Fruit fly (Drosophila melanogaster) whole organism, wandering third instar larva: ENCODE data around the gene Syn1.

Source experiments
- Abd-B ChIP-seq: fragments of >200 bp; optimal IDR thresholded peaks from 2 replicates; lab custom pipeline; 2017; ENCODE audit warnings: missing biosample characterization, missing genetic modification characterization
- CG32264 ChIP-seq: fragments of 200-800 bp; sonication (Bioruptor generic); optimal IDR thresholded peaks from 2 replicates; lab custom pipeline; 2016; ENCODE audit warnings: missing biosample characterization, missing genetic modification characterization
- CG9705 ChIP-seq: fragments of 200-800 bp; sonication (Bioruptor generic); optimal IDR thresholded peaks from 2 replicates; lab custom pipeline; 2018; ENCODE audit warnings: missing biosample characterization, mild to moderate bottlenecking, missing genetic modification characterization
- CrebA ChIP-seq: fragments of 200-800 bp; sonication (Bioruptor generic); optimal IDR thresholded peaks from 2 replicates; lab custom pipeline; 2016; ENCODE audit warnings: missing biosample characterization, mild to moderate bottlenecking, missing genetic modification characterization, borderline replicate concordance
- Dfd ChIP-seq: fragments of >200 bp; optimal IDR thresholded peaks from 2 replicates; lab custom pipeline; 2017; ENCODE audit warnings: missing biosample characterization, missing genetic modification characterization
- Dif ChIP-seq: fragments of 200-275, 200-300 bp; sonication (Bioruptor generic); optimal IDR thresholded peaks from 2 replicates; lab custom pipeline; 2018; ENCODE audit warnings: missing biosample characterization, missing genetic modification characterization; ENCODE audit not compliant: partially characterized antibody
- GATAd ChIP-seq: sonication (Bioruptor generic); optimal IDR thresholded peaks from 2 replicates; lab custom pipeline; 2016; ENCODE audit warnings: missing biosample characterization, missing genetic modification characterization
- HLH106 ChIP-seq: fragments of 200-800 bp; optimal IDR thresholded peaks from 3 replicates; lab custom pipeline; 2019; ENCODE audit warnings: missing biosample characterization, mild to moderate bottlenecking, missing genetic modification characterization, moderate library complexity
- Hnf4 ChIP-seq: fragments of 200-800 bp; sonication (Bioruptor generic); optimal IDR thresholded peaks from 2 replicates; lab custom pipeline; 2016; ENCODE audit warnings: missing biosample characterization, mild to moderate bottlenecking, missing genetic modification characterization
- Hr78 ChIP-seq: fragments of >200 bp; optimal IDR thresholded peaks from 2 replicates; lab custom pipeline; 2017; ENCODE audit warnings: missing biosample characterization, missing genetic modification characterization
- Hr83 ChIP-seq: fragments of 200-300 bp; sonication (Bioruptor generic); optimal IDR thresholded peaks from 2 replicates; lab custom pipeline; 2016; ENCODE audit warnings: missing biosample characterization, mild to moderate bottlenecking, missing genetic modification characterization, moderate library complexity; ENCODE audit not compliant: poor library complexity, severe bottlenecking
- Jra ChIP-seq: sonication (Bioruptor generic); optimal IDR thresholded peaks from 2 replicates; lab custom pipeline; 2016; ENCODE audit warnings: missing biosample characterization, missing genetic modification characterization
- Mio ChIP-seq: sonication (Bioruptor generic); optimal IDR thresholded peaks from 2 replicates; lab custom pipeline; 2016; ENCODE audit warnings: missing biosample characterization, missing genetic modification characterization
- Myc ChIP-seq: fragments of >200 bp; optimal IDR thresholded peaks from 2 replicates; lab custom pipeline; 2017
- N ChIP-seq: fragments of >200 bp; optimal IDR thresholded peaks from 2 replicates; lab custom pipeline; 2018; ENCODE audit warnings: missing biosample characterization, missing external identifiers, missing genetic modification characterization
- OdsH ChIP-seq: fragments of 200-800 bp; sonication (Bioruptor generic); optimal IDR thresholded peaks from 2 replicates; lab custom pipeline; 2016; ENCODE audit warnings: missing biosample characterization, mild to moderate bottlenecking, missing genetic modification characterization
- Rel ChIP-seq, 2 experiments: fragments of 200-800 bp; sonication (Bioruptor generic) in 1 of 2; optimal IDR thresholded peaks; 2 replicates in 1 of 2; 3 replicates in 1 of 2; lab custom pipeline; 2016 to 2019; ENCODE audit warnings: mild to moderate bottlenecking in 2 of 2, missing biosample characterization in 2 of 2, missing genetic modification characterization in 2 of 2, moderate library complexity in 1 of 2
- Sp1 ChIP-seq: fragments of 200-800 bp; sonication (Bioruptor generic); optimal IDR thresholded peaks from 3 replicates; lab custom pipeline; 2019; ENCODE audit warnings: missing biosample characterization, mild to moderate bottlenecking, missing genetic modification characterization, moderate library complexity
- Vsx2 ChIP-seq: fragments of 200-300, 225-300 bp; sonication (Bioruptor generic); optimal IDR thresholded peaks from 2 replicates; lab custom pipeline; 2018; ENCODE audit warnings: missing biosample characterization, missing genetic modification characterization; ENCODE audit not compliant: partially characterized antibody
- br ChIP-seq: fragments of 200-800 bp; sonication (Bioruptor generic); optimal IDR thresholded peaks from 2 replicates; lab custom pipeline; 2016; ENCODE audit warnings: missing biosample characterization, missing genetic modification characterization
- brk ChIP-seq: fragments of 200-800 bp; sonication (Bioruptor generic); optimal IDR thresholded peaks from 2 replicates; lab custom pipeline; 2016; ENCODE audit warnings: missing biosample characterization, mild to moderate bottlenecking, missing genetic modification characterization
- dl ChIP-seq, 2 experiments: fragments of 175-275, 200-275 bp in 1 of 2; fragments of 200-275 bp in 1 of 2; sonication (Bioruptor generic); optimal IDR thresholded peaks; lab custom pipeline; 2018; ENCODE audit warnings: mild to moderate bottlenecking in 2 of 2, missing biosample characterization in 2 of 2, missing genetic modification characterization in 2 of 2, moderate library complexity in 2 of 2; ENCODE audit not compliant: partially characterized antibody in 2 of 2, insufficient read depth in 1 of 2
- dmrt93B ChIP-seq: fragments of 200-800 bp; sonication (Bioruptor generic); optimal IDR thresholded peaks from 2 replicates; lab custom pipeline; 2018; ENCODE audit warnings: missing biosample characterization, mild to moderate bottlenecking, missing genetic modification characterization
- dsf ChIP-seq: sonication (Bioruptor generic); optimal IDR thresholded peaks from 2 replicates; lab custom pipeline; 2016; ENCODE audit warnings: missing biosample characterization, missing genetic modification characterization, borderline replicate concordance
- ey ChIP-seq: fragments of 200-800 bp; sonication (Bioruptor generic); optimal IDR thresholded peaks from 2 replicates; lab custom pipeline; 2016; ENCODE audit warnings: missing biosample characterization, missing genetic modification characterization
- foxo ChIP-seq, 2 experiments: fragments of 200-800 bp; sonication (Bioruptor generic); optimal IDR thresholded peaks; 2 replicates in 1 of 2; 3 replicates in 1 of 2; lab custom pipeline; 2016 to 2017; ENCODE audit warnings: missing biosample characterization in 2 of 2, missing genetic modification characterization in 2 of 2
- fru ChIP-seq: fragments of 200-800 bp; sonication (Bioruptor generic); optimal IDR thresholded peaks from 3 replicates; lab custom pipeline; 2016; ENCODE audit warnings: missing biosample characterization, mild to moderate bottlenecking, missing genetic modification characterization
- h ChIP-seq: fragments of 200-800 bp; sonication (Bioruptor generic); optimal IDR thresholded peaks from 3 replicates; lab custom pipeline; 2016; ENCODE audit warnings: missing biosample characterization, mild to moderate bottlenecking, missing genetic modification characterization
- jim ChIP-seq: fragments of 175-275, 200-325 bp; sonication (Bioruptor generic); optimal IDR thresholded peaks from 2 replicates; lab custom pipeline; 2016; ENCODE audit warnings: missing biosample characterization, mild to moderate bottlenecking, missing genetic modification characterization
- lola ChIP-seq: fragments of >200 bp; optimal IDR thresholded peaks from 2 replicates; lab custom pipeline; 2017; ENCODE audit warnings: missing biosample characterization, missing genetic modification characterization
- pan ChIP-seq: fragments of >200 bp; optimal IDR thresholded peaks from 2 replicates; lab custom pipeline; 2017
- psq ChIP-seq: fragments of 200-800 bp; sonication (Bioruptor generic); optimal IDR thresholded peaks from 3 replicates; lab custom pipeline; 2017; ENCODE audit warnings: missing biosample characterization, mild to moderate bottlenecking, missing genetic modification characterization, moderate library complexity
- rgr ChIP-seq: fragments of 200-800 bp; sonication (Bioruptor generic); optimal IDR thresholded peaks from 3 replicates; lab custom pipeline; 2016; ENCODE audit warnings: missing biosample characterization, mild to moderate bottlenecking, missing genetic modification characterization
- sage ChIP-seq: fragments of 200-800 bp; sonication (Bioruptor generic); optimal IDR thresholded peaks from 2 replicates; lab custom pipeline; 2016; ENCODE audit warnings: missing biosample characterization, mild to moderate bottlenecking, missing genetic modification characterization
- sv ChIP-seq: fragments of 200-800 bp; sonication (Bioruptor generic); optimal IDR thresholded peaks from 3 replicates; lab custom pipeline; 2016; ENCODE audit warnings: missing biosample characterization, missing genetic modification characterization
- tai ChIP-seq: sonication (Bioruptor generic); optimal IDR thresholded peaks from 2 replicates; lab custom pipeline; 2016; ENCODE audit warnings: missing biosample characterization, missing genetic modification characterization
- usp ChIP-seq: fragments of >200 bp; optimal IDR thresholded peaks from 2 replicates; lab custom pipeline; 2017; ENCODE audit warnings: missing biosample characterization, missing genetic modification characterization
- woc ChIP-seq: sonication (Bioruptor generic); optimal IDR thresholded peaks from 2 replicates; lab custom pipeline; 2016; ENCODE audit warnings: missing biosample characterization, mild to moderate bottlenecking, missing genetic modification characterization

Syn1 gene

DNA sequence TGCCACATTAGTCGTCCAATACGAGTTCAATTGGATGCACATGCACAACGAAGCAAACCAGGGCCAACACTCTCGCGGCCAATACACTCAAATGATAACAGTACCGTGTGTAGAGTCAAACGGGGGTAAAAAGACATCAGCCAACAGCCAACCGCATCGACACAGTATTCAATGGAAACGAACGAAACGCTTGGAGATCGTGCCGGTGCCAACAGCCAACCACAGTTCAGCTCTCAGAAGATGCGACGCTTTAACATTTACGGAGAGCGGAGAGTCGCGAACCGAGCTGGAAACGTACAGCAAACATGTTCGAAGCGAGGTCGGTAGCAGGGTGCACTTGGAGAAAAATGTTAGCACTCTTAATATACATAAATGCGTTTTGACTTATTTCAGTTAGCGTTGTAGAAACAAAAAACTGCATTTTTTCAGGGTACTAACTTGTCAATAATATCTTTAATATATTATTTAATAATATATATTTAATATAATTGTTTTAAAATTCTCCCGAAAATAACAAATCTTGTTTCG, 37.7 kb upstream of the Syn1 start:
- TF ChIP-seq Myc (lab: Kevin White, UChicago) (no peak), Hnf4 (GFP tag; lab: Kevin White, UChicago) (no peak), Sp1 (peak; percentile 68), usp (GFP tag; lab: Kevin White, UChicago) (no peak), sage (GFP tag; lab: Kevin White, UChicago) (peak; percentile 37), Abd-B (no peak), psq (GFP tag; lab: Kevin White, UChicago) (peak; percentile 53), Mio (GFP tag; lab: Kevin White, UChicago) (no peak), rgr (GFP tag; lab: Kevin White, UChicago) (peak; percentile 66), Dfd (GFP tag; lab: Kevin White, UChicago) (no peak), GATAd (no peak), N (GFP tag; lab: Kevin White, UChicago) (no peak), Jra (GFP tag; lab: Kevin White, UChicago) (no peak), tai (GFP tag; lab: Kevin White, UChicago) (no peak), woc (GFP tag; lab: Kevin White, UChicago) (peak; percentile 12), brk (GFP tag; lab: Kevin White, UChicago) (peak; percentile 27), HLH106 (tag; lab: Kevin White, UChicago) (peak; percentile 75), CrebA (GFP tag; lab: Kevin White, UChicago) (no peak), lola (GFP tag; lab: Kevin White, UChicago) (no peak), sv (no peak), dmrt93B (GFP tag; lab: Kevin White, UChicago) (no peak), jim (GFP tag; lab: Kevin White, UChicago) (no peak), Dif (no peak), h (GFP tag; lab: Kevin White, UChicago) (peak; percentile 39), dl (GFP tag; optimal IDR thresholded peaks at IDR 0.05; lab: Kevin White, UChicago; ENCODE audit: insufficient read depth in 1 of 2, partially characterized antibody in 2 of 2) (no peak), ey (GFP tag; lab: Kevin White, UChicago) (peak; percentile 25), dsf (GFP tag; lab: Kevin White, UChicago) (no peak), Vsx2 (GFP tag; lab: Kevin White, UChicago) (no peak), CG9705 (no peak), Hr83 (GFP tag; lab: Kevin White, UChicago) (no peak), br (GFP tag; lab: Kevin White, UChicago) (peak; percentile 4), fru (GFP tag; lab: Kevin White, UChicago) (peak; percentile 6), OdsH (peak; percentile 50), CG32264 (GFP tag; lab: Kevin White, UChicago) (no peak), foxo (GFP tag; optimal IDR thresholded peaks at IDR 0.05; lab: Kevin White, UChicago) (peak in 1 of 2 experiments; percentile 65), Rel (GFP tag; optimal IDR thresholded peaks at IDR 0.05; lab: Kevin White, UChicago) (no peak), Rel (tag; optimal IDR thresholded peaks at IDR 0.05; lab: Kevin White, UChicago) (no peak), Hr78 (GFP tag; lab: Kevin White, UChicago) (no peak), pan (lab: Kevin White, UChicago) (no peak)
- TF ChIP-seq, all 38 proteins: peak for 13

DNA sequence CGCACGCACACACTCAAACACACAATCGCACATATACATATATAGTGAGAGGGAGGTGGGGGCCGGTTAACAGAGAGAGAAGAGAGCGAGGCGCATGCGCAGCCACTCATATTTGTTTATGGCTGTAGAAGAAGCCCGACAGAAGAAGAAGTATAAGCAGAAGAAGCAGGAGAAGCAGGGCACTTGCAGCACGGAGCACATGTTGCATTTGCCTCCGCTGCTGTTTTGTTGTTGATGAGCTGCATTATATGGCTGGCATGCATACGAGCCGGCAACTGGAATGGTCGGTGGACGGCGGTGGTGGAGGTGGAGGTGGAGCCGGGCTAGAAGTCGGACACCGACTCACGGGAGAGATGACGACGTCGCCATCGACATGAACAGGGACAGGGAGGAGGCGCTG, 30.1 kb upstream of the Syn1 start:
- TF ChIP-seq HLH106 (tag; lab: Kevin White, UChicago) (no peak), br (GFP tag; lab: Kevin White, UChicago) (no peak), Vsx2 (GFP tag; lab: Kevin White, UChicago) (no peak), tai (GFP tag; lab: Kevin White, UChicago) (no peak), dmrt93B (GFP tag; lab: Kevin White, UChicago) (no peak), brk (GFP tag; lab: Kevin White, UChicago) (no peak), ey (GFP tag; lab: Kevin White, UChicago) (no peak), Myc (lab: Kevin White, UChicago) (no peak), h (GFP tag; lab: Kevin White, UChicago) (no peak), Hr83 (GFP tag; lab: Kevin White, UChicago) (no peak), Jra (GFP tag; lab: Kevin White, UChicago) (no peak), OdsH (no peak), sv (no peak), CG9705 (no peak), lola (GFP tag; lab: Kevin White, UChicago) (no peak), Dfd (GFP tag; lab: Kevin White, UChicago) (no peak), CG32264 (GFP tag; lab: Kevin White, UChicago) (no peak)
